Fruit fly (Drosophila melanogaster): Measurements from ENCODE around the gene tws.

dm6 chr3R:10153957-10154685, 14.5 kb upstream of the tws start:
- no peak for TF ChIP-seq CTCF (optimal IDR thresholded peaks at IDR 0.05)
- no peak for TF ChIP-seq CG8478 (optimal IDR thresholded peaks at IDR 0.05)
